Worm (Caenorhabditis elegans) whole organism, L1 larva: ENCODE measurements around the gene F54F7.9.

Experiments
- C16A3.4 ChIP-seq: fragments of 150-350 bp; optimal IDR thresholded peaks from 2 replicates; lab custom pipeline; 2014; ENCODE audit warnings: missing biosample characterization, missing genetic modification characterization
- C34B4.2 ChIP-seq: sonication (generic microtip); optimal IDR thresholded peaks from 2 replicates; lab custom pipeline; 2017; ENCODE audit warnings: mild to moderate bottlenecking, missing genetic modification characterization, missing compliant biosample characterization
- ceh-63 ChIP-seq: fragments of 200-800 bp; sonication (Bioruptor generic); optimal IDR thresholded peaks from 2 replicates; lab custom pipeline; 2018; ENCODE audit warnings: mild to moderate bottlenecking, missing genetic modification characterization, missing compliant biosample characterization
- ceh-82 ChIP-seq, 3 experiments: fragments of 150-350 bp in 1 of 3; sonication (generic microtip) in 2 of 3; optimal IDR thresholded peaks; 2 replicates each; lab custom pipeline; 2014 to 2017; ENCODE audit warnings: missing biosample characterization in 3 of 3, missing genetic modification characterization in 3 of 3
- dsc-1 ChIP-seq: sonication (generic microtip); optimal IDR thresholded peaks from 2 replicates; lab custom pipeline; 2016; ENCODE audit warnings: mild to moderate bottlenecking, missing genetic modification characterization, missing compliant biosample characterization
- efl-1 ChIP-seq, 4 experiments: fragments of 150-350 bp; optimal IDR thresholded peaks in 3 of 4; peaks in 1 of 4; 1 replicate in 1 of 4; 2 replicates in 3 of 4; lab custom pipeline; 2014; ENCODE audit warnings: missing biosample characterization in 2 of 4, missing genetic modification characterization in 2 of 4, missing genetic modification reagents in 2 of 4
- elt-2 ChIP-seq: sonication (generic microtip); optimal IDR thresholded peaks from 2 replicates; lab custom pipeline; 2016; ENCODE audit warnings: missing genetic modification characterization, mild to moderate bottlenecking, inconsistent platforms, missing compliant biosample characterization, missing genetic modification reagents
- fkh-4 ChIP-seq: sonication (generic microtip); optimal IDR thresholded peaks from 2 replicates; lab custom pipeline; 2016; ENCODE audit warnings: missing compliant biosample characterization, missing genetic modification characterization, borderline replicate concordance
- fkh-8 ChIP-seq: sonication (generic microtip); optimal IDR thresholded peaks from 2 replicates; lab custom pipeline; 2016; ENCODE audit warnings: mild to moderate bottlenecking, missing genetic modification characterization, missing compliant biosample characterization
- grh-1 ChIP-seq: fragments of 200-800 bp; sonication (Bioruptor generic); IDR thresholded peaks from 2 replicates; pipeline ENCODE4 v1.3.6; 2022; ENCODE audit warnings: missing genetic modification reagents, missing genetic modification characterization, missing compliant biosample characterization
- hlh-17 ChIP-seq: fragments of 200-800 bp; sonication (Bioruptor generic); optimal IDR thresholded peaks from 2 replicates; lab custom pipeline; 2018; ENCODE audit warnings: missing genetic modification characterization, mild to moderate bottlenecking, missing compliant biosample characterization, moderate library complexity, borderline replicate concordance
- lin-15B ChIP-seq: fragments of 150-350 bp; sonication (generic microtip); optimal IDR thresholded peaks from 3 replicates; lab custom pipeline; 2014; ENCODE audit warnings: missing biosample characterization, missing genetic modification characterization
- lin-35 ChIP-seq, 2 experiments: fragments of 150-350 bp; optimal IDR thresholded peaks; 2 replicates each; lab custom pipeline; 2014; ENCODE audit warnings: missing biosample characterization in 2 of 2, missing genetic modification characterization in 2 of 2, missing genetic modification reagents in 2 of 2
- lin-39 ChIP-seq: fragments of 150-350 bp; optimal IDR thresholded peaks from 2 replicates; lab custom pipeline; 2014; ENCODE audit warnings: missing biosample characterization, missing genetic modification reagents, missing genetic modification characterization
- lir-3 ChIP-seq: sonication (generic microtip); optimal IDR thresholded peaks from 2 replicates; lab custom pipeline; 2016; ENCODE audit warnings: mild to moderate bottlenecking, missing genetic modification characterization, moderate library complexity, missing compliant biosample characterization; ENCODE audit not compliant: poor library complexity
- lsy-2 ChIP-seq, 2 experiments: fragments of 150-350 bp; optimal IDR thresholded peaks; 2 replicates each; lab custom pipeline; 2014; ENCODE audit warnings: missing biosample characterization in 2 of 2, missing genetic modification characterization in 2 of 2
- mef-2 ChIP-seq: fragments of 150-350 bp; optimal IDR thresholded peaks from 2 replicates; lab custom pipeline; 2014; ENCODE audit warnings: missing biosample characterization, missing genetic modification characterization
- mep-1 ChIP-seq: fragments of 150-350 bp; optimal IDR thresholded peaks from 2 replicates; lab custom pipeline; 2014; ENCODE audit warnings: missing biosample characterization, missing genetic modification characterization
- nhr-11 ChIP-seq: fragments of 150-350 bp; optimal IDR thresholded peaks from 2 replicates; lab custom pipeline; 2014; ENCODE audit warnings: missing biosample characterization, missing genetic modification characterization
- nhr-237 ChIP-seq: fragments of 150-350 bp; optimal IDR thresholded peaks from 2 replicates; lab custom pipeline; 2014; ENCODE audit warnings: missing biosample characterization, missing genetic modification characterization
- nhr-47 ChIP-seq: sonication (generic microtip); optimal IDR thresholded peaks from 2 replicates; lab custom pipeline; 2016; ENCODE audit warnings: mild to moderate bottlenecking, missing genetic modification characterization, moderate library complexity, missing compliant biosample characterization
- nhr-77 ChIP-seq: fragments of 150-350 bp; optimal IDR thresholded peaks from 2 replicates; lab custom pipeline; 2014; ENCODE audit warnings: missing biosample characterization, missing genetic modification characterization
- pax-3 ChIP-seq: fragments of 200-800 bp; sonication (Bioruptor generic); optimal IDR thresholded peaks from 2 replicates; lab custom pipeline; 2018; ENCODE audit warnings: mild to moderate bottlenecking, missing genetic modification characterization, moderate library complexity, missing compliant biosample characterization
- pqm-1 ChIP-seq: sonication (generic microtip); optimal IDR thresholded peaks from 3 replicates; lab custom pipeline; 2017; ENCODE audit warnings: missing biosample characterization, missing genetic modification characterization
- snu-23 ChIP-seq: sonication (generic microtip); optimal IDR thresholded peaks from 2 replicates; lab custom pipeline; 2016; ENCODE audit warnings: missing genetic modification characterization, missing compliant biosample characterization
- sox-4 ChIP-seq: sonication (generic microtip); optimal IDR thresholded peaks from 2 replicates; lab custom pipeline; 2016; ENCODE audit warnings: missing genetic modification characterization, missing compliant biosample characterization
- sup-37 ChIP-seq: fragments of 200-800 bp; sonication (Bioruptor generic); optimal IDR thresholded peaks from 2 replicates; lab custom pipeline; 2018; ENCODE audit warnings: mild to moderate bottlenecking, missing genetic modification characterization, missing compliant biosample characterization
- swsn-7 ChIP-seq: sonication (generic microtip); optimal IDR thresholded peaks from 2 replicates; lab custom pipeline; 2016; ENCODE audit warnings: missing genetic modification characterization, missing compliant biosample characterization
- tbx-2 ChIP-seq: sonication (generic microtip); optimal IDR thresholded peaks from 2 replicates; lab custom pipeline; 2016; ENCODE audit warnings: missing genetic modification characterization, missing compliant biosample characterization
- unc-130 ChIP-seq: fragments of 150-350 bp; optimal IDR thresholded peaks from 2 replicates; lab custom pipeline; 2017; ENCODE audit warnings: missing biosample characterization, missing genetic modification characterization, inconsistent platforms
- unc-30 ChIP-seq: sonication (generic microtip); optimal IDR thresholded peaks from 2 replicates; lab custom pipeline; 2017; ENCODE audit warnings: missing biosample characterization, missing genetic modification characterization
- unc-62 ChIP-seq: fragments of 150-350 bp; optimal IDR thresholded peaks from 2 replicates; lab custom pipeline; 2014; ENCODE audit warnings: missing biosample characterization, missing genetic modification reagents, missing genetic modification characterization
- unc-98 ChIP-seq: fragments of 200-800 bp; sonication (Bioruptor generic); IDR thresholded peaks from 2 replicates; pipeline ENCODE4 v1.3.6; 2022; ENCODE audit warnings: missing genetic modification characterization, missing compliant biosample characterization
- vab-15 ChIP-seq: sonication (generic microtip); optimal IDR thresholded peaks from 2 replicates; lab custom pipeline; 2017; ENCODE audit warnings: missing genotype, mild to moderate bottlenecking, missing genetic modification characterization, missing compliant biosample characterization
- zag-1 ChIP-seq: fragments of 150-350 bp; optimal IDR thresholded peaks from 2 replicates; lab custom pipeline; 2014; ENCODE audit warnings: missing biosample characterization, missing genetic modification characterization
- ztf-4 ChIP-seq: fragments of 150-350 bp; optimal IDR thresholded peaks from 2 replicates; lab custom pipeline; 2014; ENCODE audit warnings: missing biosample characterization, missing genetic modification characterization

The F54F7.9 gene

DNA sequence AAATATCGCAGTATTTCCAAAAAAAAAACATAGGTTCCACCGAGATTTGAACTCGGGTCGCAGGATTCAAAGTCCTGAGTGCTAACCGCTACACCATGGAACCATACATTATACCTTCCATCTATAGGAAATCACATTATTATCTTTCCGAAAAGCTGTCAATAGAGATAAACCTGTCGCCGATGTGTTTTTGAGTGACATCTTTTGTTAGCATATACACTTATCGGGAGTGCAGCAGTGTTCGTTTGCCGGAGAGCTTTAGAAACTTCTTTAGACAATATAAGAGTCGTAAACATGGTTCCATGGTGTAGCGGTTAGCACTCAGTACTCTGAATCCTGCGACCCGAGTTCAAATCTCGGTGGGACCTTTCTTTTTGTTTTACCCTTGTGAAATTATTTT is 23.7 kb upstream of the F54F7.9 start:
- no peak for TF ChIP-seq lsy-2 (tag; optimal IDR thresholded peaks at IDR 0.05; lab: Kevin White, UChicago)
- no peak for TF ChIP-seq efl-1 (optimal IDR thresholded peaks at IDR 0.05; lab: Kevin White, UChicago)
- peak in 1 of 2 experiments; percentile 63 for TF ChIP-seq efl-1 (GFP tag; optimal IDR thresholded peaks at IDR 0.05 in 1 of 2; lab: Kevin White, UChicago)

DNA sequence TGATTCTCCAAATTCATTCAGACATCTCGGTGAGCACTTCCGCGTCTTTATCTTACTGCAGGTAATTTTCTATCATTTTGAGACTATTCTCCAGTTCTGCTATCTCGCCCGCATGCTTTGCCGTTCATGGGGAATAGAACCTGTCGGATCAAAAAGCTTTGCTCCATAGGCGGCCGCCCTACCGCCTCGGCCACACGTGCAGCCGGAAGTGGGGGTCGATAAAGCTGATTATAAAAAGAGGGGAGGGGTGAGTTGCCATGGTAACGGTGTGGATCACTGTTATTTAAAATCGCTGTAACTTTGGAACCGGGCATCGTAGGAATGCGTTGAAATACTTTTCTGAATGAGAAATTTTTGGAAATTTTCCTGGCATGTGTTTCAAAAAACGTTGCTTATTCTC is 21.9 kb upstream of the F54F7.9 start:
- TF ChIP-seq snu-23 (no peak), dsc-1 (tag; lab: Kevin White, UChicago) (peak; percentile 44), fkh-8 (tag; lab: Kevin White, UChicago) (peak; percentile 63)

DNA sequence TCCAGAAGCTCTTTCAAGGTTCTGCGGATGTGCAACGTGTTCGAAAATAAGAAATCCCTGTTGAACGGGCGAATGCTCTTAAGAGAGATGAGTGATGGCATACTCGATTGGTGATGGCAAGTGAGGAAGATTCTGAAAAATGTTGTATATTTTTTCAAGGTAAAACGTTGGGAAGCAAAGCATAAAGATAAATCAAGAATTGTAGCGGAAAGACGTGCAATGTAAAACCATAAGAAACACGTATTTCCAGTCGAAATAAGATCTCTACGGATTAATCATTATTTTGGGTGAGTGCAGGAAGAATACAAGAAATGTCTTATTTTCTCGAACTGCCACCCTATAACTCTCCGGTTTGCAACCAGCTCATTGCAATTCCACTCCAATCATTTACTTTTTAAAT is 20.7 kb upstream of the F54F7.9 start, which contains the start of gene dot-1.2:
dot-1.2 (minus strand) TSS at position 101 of the 400 bp plus-strand sequence.
- TF ChIP-seq mef-2 (tag; lab: Kevin White, UChicago) (no peak), ztf-4 (no peak), pqm-1 (no peak), fkh-4 (tag; lab: Kevin White, UChicago) (no peak), lin-39 (no peak), unc-30 (tag; lab: Kevin White, UChicago) (no peak), unc-62 (no peak), nhr-11 (tag; lab: Kevin White, UChicago) (no peak), grh-1 (GFP tag; lab: Robert Waterston, UW) (no peak), vab-15 (tag; lab: Kevin White, UChicago) (no peak), hlh-17 (no peak), C34B4.2 (tag; lab: Kevin White, UChicago) (no peak), ceh-82 (tag; optimal IDR thresholded peaks at IDR 0.05; lab: Kevin White, UChicago) (no peak)

ce11 chrX:11865083-11865482 is 16.6 kb upstream of the F54F7.9 start, which contains the start of gene F54F7.6:
Gene F54F7.6, plus strand, starts transcription at chrX:11865383.
- TF ChIP-seq nhr-11 (tag; lab: Kevin White, UChicago) (no peak), sox-4 (tag; lab: Kevin White, UChicago) (no peak), lir-3 (tag; lab: Kevin White, UChicago) (no peak), elt-2 (no peak), lin-15B (tag; lab: Kevin White, UChicago) (no peak), C16A3.4 (no peak), unc-98 (GFP tag; lab: Robert Waterston, UW) (no peak), nhr-47 (no peak), pax-3 (tag; lab: Kevin White, UChicago) (no peak), ztf-4 (no peak), sup-37 (GFP tag; lab: Kevin White, UChicago) (no peak), zag-1 (tag; lab: Kevin White, UChicago) (no peak), tbx-2 (tag; lab: Kevin White, UChicago) (no peak), swsn-7 (tag; lab: Kevin White, UChicago) (no peak), lin-35 (GFP tag; optimal IDR thresholded peaks at IDR 0.05; lab: Kevin White, UChicago) (no peak), nhr-77 (tag; lab: Kevin White, UChicago) (no peak), ceh-82 (tag; optimal IDR thresholded peaks at IDR 0.05; lab: Kevin White, UChicago) (no peak), mep-1 (tag; lab: Kevin White, UChicago) (no peak)

DNA sequence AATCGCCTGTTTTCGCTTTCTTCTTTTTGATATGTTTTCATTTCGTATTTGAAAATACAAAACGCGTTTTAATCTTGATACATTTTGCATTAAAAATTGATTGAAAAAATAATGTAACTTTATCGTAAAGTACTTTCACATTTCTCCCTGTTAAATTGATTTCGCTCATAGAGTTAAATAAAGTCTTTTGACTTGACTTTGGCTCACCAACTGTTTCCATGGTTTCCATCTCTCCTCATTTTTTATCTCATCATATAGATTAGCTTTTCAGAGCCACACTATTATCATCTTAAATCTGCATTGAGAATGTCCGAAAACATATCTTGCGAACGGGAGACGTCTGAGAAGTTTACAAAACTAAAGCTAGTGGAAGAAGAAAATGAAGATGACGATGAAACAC is 14.8 kb upstream of the F54F7.9 start, which contains the start of gene F54F7.10:
F54F7.10 (plus strand) TSS at position 301 of the 400 bp plus-strand sequence.
- TF ChIP-seq nhr-237 (tag; lab: Kevin White, UChicago) (no peak), ceh-63 (no peak), unc-130 (tag; lab: Kevin White, UChicago) (no peak)
